Fruit fly (Drosophila melanogaster) whole organism, embryonic: Measurements from ENCODE around the gene Rsph1.
A peak's percentile ranks its signal among the peaks of the same experiment; 100 is the strongest.

Experiments used
- B-H1 ChIP-seq: fragments of 200-800 bp; sonication (Bioruptor generic); IDR thresholded peaks from 3 replicates; pipeline ENCODE4 v1.3.6; 2022; ENCODE audit warnings: missing biosample characterization, missing genetic modification characterization
- Bteb2 ChIP-seq: fragments of 200-800 bp; sonication (Bioruptor generic); optimal IDR thresholded peaks from 2 replicates; lab custom pipeline; 2016; ENCODE audit warnings: missing biosample characterization, missing genetic modification characterization
- CG10565 ChIP-seq: fragments of 200-800 bp; sonication (Bioruptor generic); optimal IDR thresholded peaks from 3 replicates; lab custom pipeline; 2016; ENCODE audit warnings: missing biosample characterization, mild to moderate bottlenecking, missing genetic modification characterization
- CG10959 ChIP-seq: fragments of 200-800 bp; sonication (Bioruptor generic); IDR thresholded peaks from 2 replicates; pipeline ENCODE4 v1.3.6; 2022; ENCODE audit warnings: missing biosample characterization, missing genetic modification characterization
- CG12769 ChIP-seq: fragments of 200-800 bp; sonication (Bioruptor generic); optimal IDR thresholded peaks from 2 replicates; lab custom pipeline; 2019; ENCODE audit warnings: missing biosample characterization, mild to moderate bottlenecking, missing genetic modification characterization, moderate library complexity
- CG14014 ChIP-seq: fragments of 200-800 bp; sonication (Bioruptor generic); IDR thresholded peaks from 2 replicates; pipeline ENCODE4 v1.3.6; 2022; ENCODE audit warnings: missing biosample characterization, missing genetic modification characterization
- CG1603 ChIP-seq: fragments of 200-800 bp; sonication (Bioruptor generic); optimal IDR thresholded peaks from 2 replicates; lab custom pipeline; 2019; ENCODE audit warnings: missing biosample characterization, mild to moderate bottlenecking, missing genetic modification characterization, moderate library complexity
- CG17328 ChIP-seq: fragments of 200-800 bp; sonication (Bioruptor generic); IDR thresholded peaks from 2 replicates; pipeline ENCODE4 v1.3.6; 2022; ENCODE audit warnings: missing biosample characterization, missing genetic modification characterization
- CG17359 ChIP-seq: fragments of 200-800 bp; sonication (Bioruptor generic); optimal IDR thresholded peaks from 3 replicates; lab custom pipeline; 2018; ENCODE audit warnings: missing biosample characterization, mild to moderate bottlenecking, missing genetic modification characterization, moderate library complexity
- CG17568 ChIP-seq: fragments of 200-800 bp; sonication (Bioruptor generic); optimal IDR thresholded peaks from 2 replicates; lab custom pipeline; 2018; ENCODE audit warnings: missing biosample characterization, mild to moderate bottlenecking, missing genetic modification characterization, moderate library complexity
- CG32772 ChIP-seq: fragments of 200-800 bp; sonication (Bioruptor generic); IDR thresholded peaks from 2 replicates; pipeline ENCODE4 v1.3.6; 2022; ENCODE audit warnings: missing biosample characterization, missing genetic modification characterization
- CG33557 ChIP-seq: fragments of 200-800 bp; sonication (Bioruptor generic); optimal IDR thresholded peaks from 2 replicates; lab custom pipeline; 2019; ENCODE audit warnings: missing biosample characterization, mild to moderate bottlenecking, missing genetic modification characterization, moderate library complexity
- CG3838 ChIP-seq: fragments of 200-800 bp; sonication (Bioruptor generic); optimal IDR thresholded peaks from 3 replicates; lab custom pipeline; 2016; ENCODE audit warnings: missing biosample characterization, missing genetic modification characterization
- CG4617 ChIP-seq: fragments of 200-800 bp; sonication (Bioruptor generic); optimal IDR thresholded peaks from 3 replicates; lab custom pipeline; 2016; ENCODE audit warnings: missing biosample characterization, missing genetic modification characterization, borderline replicate concordance
- CG9932 ChIP-seq: fragments of 200-800 bp; sonication (Bioruptor generic); IDR thresholded peaks from 2 replicates; pipeline ENCODE4 v1.3.6; 2022; ENCODE audit warnings: missing biosample characterization, missing genetic modification characterization
- Camta ChIP-seq: fragments of 200-800 bp; sonication (Bioruptor generic); optimal IDR thresholded peaks from 2 replicates; lab custom pipeline; 2016; ENCODE audit warnings: missing biosample characterization, missing genetic modification characterization
- D ChIP-seq, 2 experiments: fragments of 200-800 bp in 1 of 2; fragments of >200 bp in 1 of 2; sonication (Bioruptor generic) in 1 of 2; optimal IDR thresholded peaks; 2 replicates in 1 of 2; 3 replicates in 1 of 2; lab custom pipeline; 2017; ENCODE audit warnings: mild to moderate bottlenecking in 1 of 2, missing biosample characterization in 1 of 2, missing genetic modification characterization in 1 of 2, missing genetic modification reagents in 1 of 2
- Ets97D ChIP-seq: fragments of 200-800 bp; sonication (Bioruptor generic); optimal IDR thresholded peaks from 3 replicates; lab custom pipeline; 2016; ENCODE audit warnings: missing biosample characterization, missing genetic modification characterization
- GATAe ChIP-seq: fragments of 200-800 bp; sonication (Bioruptor generic); conservative IDR thresholded peaks from 2 replicates; pipeline ENCODE4 v1.3.6; 2022; ENCODE audit warnings: missing biosample characterization, missing genetic modification characterization
- HLH3B ChIP-seq: fragments of 200-800 bp; sonication (Bioruptor generic); IDR thresholded peaks from 2 replicates; pipeline ENCODE4 v1.3.6; 2022; ENCODE audit warnings: missing biosample characterization, missing genetic modification characterization
- HLH54F ChIP-seq: fragments of 200-800 bp; sonication (Bioruptor generic); optimal IDR thresholded peaks from 3 replicates; lab custom pipeline; 2016; ENCODE audit warnings: missing biosample characterization, missing genetic modification characterization
- Hr3 ChIP-seq: fragments of 200-800 bp; sonication (Bioruptor generic); optimal IDR thresholded peaks from 3 replicates; lab custom pipeline; 2016; ENCODE audit warnings: missing biosample characterization, missing genetic modification characterization
- MBD-R2 ChIP-seq: fragments of 200-800 bp; sonication (Bioruptor generic); IDR thresholded peaks from 2 replicates; pipeline ENCODE4 v1.3.6; 2022; ENCODE audit warnings: missing biosample characterization, missing genetic modification characterization
- Mad ChIP-seq: fragments of 200-800 bp; sonication (Bioruptor generic); optimal IDR thresholded peaks from 2 replicates; lab custom pipeline; 2016; ENCODE audit warnings: missing biosample characterization, missing genetic modification characterization
- Max ChIP-seq: fragments of 200-800 bp; sonication (Bioruptor generic); optimal IDR thresholded peaks from 2 replicates; lab custom pipeline; 2016; ENCODE audit warnings: missing biosample characterization, mild to moderate bottlenecking, missing genetic modification characterization
- NFAT ChIP-seq: fragments of 200-800 bp; sonication (Bioruptor generic); IDR thresholded peaks from 2 replicates; pipeline ENCODE4 v1.3.6; 2022; ENCODE audit warnings: missing biosample characterization, missing genetic modification characterization
- Optix ChIP-seq: fragments of 200-800 bp; sonication (Bioruptor generic); IDR thresholded peaks from 3 replicates; pipeline ENCODE4 v1.3.6; 2022; ENCODE audit warnings: missing biosample characterization, missing genetic modification characterization
- Pdp1 ChIP-seq, 2 experiments: fragments of 200-800 bp; sonication (Bioruptor generic); optimal IDR thresholded peaks; 3 replicates each; lab custom pipeline; 2016; ENCODE audit warnings: missing biosample characterization in 2 of 2, missing genetic modification characterization in 2 of 2, mild to moderate bottlenecking in 1 of 2, moderate library complexity in 1 of 2
- Sox100B ChIP-seq: fragments of 200-800 bp; sonication (Bioruptor generic); optimal IDR thresholded peaks from 3 replicates; lab custom pipeline; 2018; ENCODE audit warnings: missing biosample characterization, mild to moderate bottlenecking, missing genetic modification characterization
- TFAM ChIP-seq: fragments of 200-800 bp; sonication (Bioruptor generic); optimal IDR thresholded peaks from 2 replicates; lab custom pipeline; 2017; ENCODE audit warnings: missing biosample characterization, missing genetic modification characterization, inconsistent platforms
- Xbp1 ChIP-seq: fragments of 200-800 bp; sonication (Bioruptor generic); optimal IDR thresholded peaks from 3 replicates; lab custom pipeline; 2016; ENCODE audit warnings: missing biosample characterization, mild to moderate bottlenecking, missing genetic modification characterization
- YL-1 ChIP-seq: fragments of 200-800 bp; sonication (Bioruptor generic); optimal IDR thresholded peaks from 3 replicates; lab custom pipeline; 2017; ENCODE audit warnings: missing biosample characterization, mild to moderate bottlenecking, missing genetic modification characterization
- bcd ChIP-seq: fragments of 200-800 bp; sonication (Bioruptor generic); optimal IDR thresholded peaks from 2 replicates; lab custom pipeline; 2017; ENCODE audit warnings: missing biosample characterization, mild to moderate bottlenecking, missing genetic modification characterization
- cato ChIP-seq: fragments of 200-800 bp; sonication (Bioruptor generic); optimal IDR thresholded peaks from 2 replicates; lab custom pipeline; 2016; ENCODE audit warnings: missing biosample characterization, missing genetic modification characterization, borderline replicate concordance
- dysf ChIP-seq: fragments of 200-800 bp; sonication (Bioruptor generic); IDR thresholded peaks from 3 replicates; pipeline ENCODE4 v1.3.6; 2022; ENCODE audit warnings: missing biosample characterization, missing genetic modification characterization
- eve ChIP-seq, 2 experiments: fragments of >200 bp; optimal IDR thresholded peaks; 2 replicates each; lab custom pipeline; 2017; ENCODE audit warnings: missing biosample characterization in 2 of 2, missing genetic modification characterization in 2 of 2
- fru ChIP-seq: fragments of >200 bp; optimal IDR thresholded peaks from 2 replicates; lab custom pipeline; 2017
- gcm ChIP-seq: fragments of 200-800 bp; sonication (Bioruptor generic); optimal IDR thresholded peaks from 2 replicates; lab custom pipeline; 2019; ENCODE audit warnings: missing biosample characterization, mild to moderate bottlenecking, missing genetic modification characterization, moderate library complexity
- gfzf ChIP-seq: fragments of 200-800 bp; sonication (Bioruptor generic); optimal IDR thresholded peaks from 2 replicates; lab custom pipeline; 2016; ENCODE audit warnings: missing biosample characterization, mild to moderate bottlenecking, missing genetic modification characterization, moderate library complexity
- grn ChIP-seq: fragments of 200-800 bp; sonication (Bioruptor generic); optimal IDR thresholded peaks from 3 replicates; lab custom pipeline; 2017; ENCODE audit warnings: missing biosample characterization, missing genetic modification characterization
- her ChIP-seq: fragments of 200-800 bp; sonication (Bioruptor generic); optimal IDR thresholded peaks from 2 replicates; lab custom pipeline; 2016; ENCODE audit warnings: missing biosample characterization, missing genetic modification characterization
- lilli ChIP-seq: fragments of 200-800 bp; sonication (Bioruptor generic); optimal IDR thresholded peaks from 3 replicates; lab custom pipeline; 2016; ENCODE audit warnings: missing biosample characterization, missing genetic modification characterization
- luna ChIP-seq: fragments of 200-800 bp; sonication (Bioruptor generic); optimal IDR thresholded peaks from 2 replicates; lab custom pipeline; 2016; ENCODE audit warnings: missing biosample characterization, missing genetic modification characterization
- nerfin-2 ChIP-seq: fragments of 200-800 bp; sonication (Bioruptor generic); IDR thresholded peaks from 2 replicates; pipeline ENCODE4 v1.3.6; 2022; ENCODE audit warnings: missing biosample characterization, missing genetic modification characterization; ENCODE audit not compliant: partially characterized antibody
- oc ChIP-seq: fragments of 200-800 bp; sonication (Bioruptor generic); optimal IDR thresholded peaks from 2 replicates; lab custom pipeline; 2018; ENCODE audit warnings: missing biosample characterization, mild to moderate bottlenecking, missing genetic modification characterization, moderate library complexity
- odd ChIP-seq: fragments of 200-800 bp; sonication (Bioruptor generic); optimal IDR thresholded peaks from 2 replicates; lab custom pipeline; 2017; ENCODE audit warnings: missing biosample characterization, mild to moderate bottlenecking, missing genetic modification characterization
- org-1 ChIP-seq: fragments of 200-800 bp; sonication (Bioruptor generic); optimal IDR thresholded peaks from 2 replicates; lab custom pipeline; 2017; ENCODE audit warnings: missing biosample characterization, missing genetic modification characterization
- peb ChIP-seq: fragments of 200-800 bp; sonication (Bioruptor generic); IDR thresholded peaks from 2 replicates; pipeline ENCODE4 v1.3.6; 2022; ENCODE audit warnings: missing biosample characterization, missing genetic modification characterization
- tap ChIP-seq: fragments of 200-800 bp; optimal IDR thresholded peaks from 3 replicates; lab custom pipeline; 2019; ENCODE audit warnings: missing biosample characterization, mild to moderate bottlenecking, missing genetic modification characterization, moderate library complexity
- trem ChIP-seq: fragments of 200-800 bp; optimal IDR thresholded peaks from 3 replicates; lab custom pipeline; 2019; ENCODE audit warnings: missing biosample characterization, mild to moderate bottlenecking, missing genetic modification characterization, moderate library complexity
- trh ChIP-seq: fragments of 200-800 bp; sonication (Bioruptor generic); optimal IDR thresholded peaks from 2 replicates; lab custom pipeline; 2016; ENCODE audit warnings: missing biosample characterization, missing genetic modification characterization
- zfh1 ChIP-seq: fragments of 200-800 bp; sonication (Bioruptor generic); IDR thresholded peaks from 3 replicates; pipeline ENCODE4 v1.3.6; 2022; ENCODE audit warnings: missing biosample characterization, missing genetic modification characterization

Rsph1 gene

dm6 chr2L:13202960-13203436 is 19.7 kb downstream of the Rsph1 start, which contains the start of gene CG16972:
TSS of gene CG16972 (minus strand) at chr2L:13203295.
- no peak for TF ChIP-seq Xbp1 (GFP tag; lab: Kevin White, UChicago)
- no peak for TF ChIP-seq CG32772
- TF ChIP-seq Sox100B (GFP tag; lab: Kevin White, UChicago), result no peak
- TF ChIP-seq nerfin-2 (GFP tag; lab: Robert Waterston, UW), result no peak
- TF ChIP-seq oc (tag; lab: Kevin White, UChicago), result no peak
- TF ChIP-seq D (optimal IDR thresholded peaks at IDR 0.05; lab: Kevin White, UChicago), result no peak
- TF ChIP-seq D (GFP tag; optimal IDR thresholded peaks at IDR 0.05; lab: Kevin White, UChicago), result no peak
- TF ChIP-seq gfzf (GFP tag; lab: Kevin White, UChicago), result no peak
- no peak for TF ChIP-seq Camta
- TF ChIP-seq trem (tag; lab: Kevin White, UChicago), result peak; percentile 43
- peak; percentile 40; the same call in 1 of the 3 replicates for TF ChIP-seq dysf (GFP tag; lab: Robert Waterston, UW)
- no peak for TF ChIP-seq Mad (GFP tag; lab: Kevin White, UChicago)
- no peak for TF ChIP-seq NFAT (GFP tag; lab: Robert Waterston, UW)
- no peak for TF ChIP-seq GATAe (GFP tag; lab: Robert Waterston, UW)
- TF ChIP-seq TFAM (GFP tag; lab: Kevin White, UChicago), result no peak
- TF ChIP-seq CG10565 (GFP tag; lab: Kevin White, UChicago), result no peak
- no peak for TF ChIP-seq CG9932 (GFP tag; lab: Robert Waterston, UW)
- no peak for TF ChIP-seq zfh1 (GFP tag; lab: Robert Waterston, UW)
- TF ChIP-seq B-H1, result no peak
- no peak for TF ChIP-seq eve (GFP tag; optimal IDR thresholded peaks at IDR 0.05; lab: Kevin White, UChicago)
- TF ChIP-seq HLH54F (GFP tag; lab: Kevin White, UChicago), result no peak
- TF ChIP-seq MBD-R2 (GFP tag; lab: Robert Waterston, UW), result peak; percentile 44
- no peak for TF ChIP-seq Hr3
- TF ChIP-seq CG1603 (tag; lab: Kevin White, UChicago), result no peak
- TF ChIP-seq trh (GFP tag; lab: Kevin White, UChicago), result no peak
- no peak for TF ChIP-seq Bteb2 (GFP tag; lab: Kevin White, UChicago)
- TF ChIP-seq her (GFP tag; lab: Kevin White, UChicago), result no peak
- peak; percentile 71 for TF ChIP-seq CG4617 (GFP tag; lab: Kevin White, UChicago)
- TF ChIP-seq YL-1 (GFP tag; lab: Kevin White, UChicago), result peak; percentile 5
- no peak for TF ChIP-seq cato (GFP tag; lab: Kevin White, UChicago)
- TF ChIP-seq grn (GFP tag; lab: Kevin White, UChicago), result no peak
- TF ChIP-seq CG14014 (GFP tag; lab: Robert Waterston, UW), result 0 out of 2 replicates have a peak, but pooled peaks have one; percentile 13
- no peak for TF ChIP-seq peb (GFP tag; lab: Robert Waterston, UW)
- no peak for TF ChIP-seq Max (GFP tag; lab: Kevin White, UChicago)
- TF ChIP-seq luna (GFP tag; lab: Kevin White, UChicago), result no peak
- TF ChIP-seq org-1, result no peak
- TF ChIP-seq CG17359 (tag; lab: Kevin White, UChicago), result no peak
- TF ChIP-seq CG3838 (GFP tag; lab: Kevin White, UChicago), result no peak
- no peak for TF ChIP-seq odd (GFP tag; lab: Kevin White, UChicago)
- TF ChIP-seq bcd, result no peak
- TF ChIP-seq Pdp1 (GFP tag; optimal IDR thresholded peaks at IDR 0.05; lab: Kevin White, UChicago), result no peak
- TF ChIP-seq Optix (GFP tag; lab: Robert Waterston, UW), result no peak
- TF ChIP-seq CG17328, result no peak
- no peak for TF ChIP-seq Ets97D
- no peak for TF ChIP-seq fru (lab: Kevin White, UChicago)
- no peak for TF ChIP-seq CG12769
- TF ChIP-seq HLH3B (GFP tag; lab: Robert Waterston, UW), result no peak
- TF ChIP-seq tap (tag; lab: Kevin White, UChicago), result no peak
- no peak for TF ChIP-seq CG33557
- no peak for TF ChIP-seq CG10959 (GFP tag; lab: Robert Waterston, UW)
- no peak for TF ChIP-seq gcm (GFP tag; lab: Kevin White, UChicago)
- TF ChIP-seq CG17568 (GFP tag; lab: Kevin White, UChicago), result no peak
- no peak for TF ChIP-seq lilli (GFP tag; lab: Kevin White, UChicago)
